Worm (Caenorhabditis elegans) whole organism, L4 larva: ENCODE measurements around the gene ugtp-1.

Experiments used
- ZK546.5 ChIP-seq, 2 experiments: sonication (generic microtip); optimal IDR thresholded peaks; 2 replicates each; lab custom pipeline; 2017; ENCODE audit warnings: missing biosample characterization in 2 of 2, missing genetic modification characterization in 2 of 2
- ces-1 ChIP-seq: fragments of 150-350 bp; sonication (generic microtip); optimal IDR thresholded peaks from 4 replicates; lab custom pipeline; 2014; ENCODE audit warnings: missing biosample characterization, missing genetic modification reagents, missing genetic modification characterization
- cey-2 ChIP-seq: sonication (generic microtip); optimal IDR thresholded peaks from 3 replicates; lab custom pipeline; 2017; ENCODE audit warnings: missing genetic modification characterization, mild to moderate bottlenecking, missing compliant biosample characterization, antibody characterized with exemption, borderline replicate concordance; ENCODE audit not compliant: insufficient read depth
- dmd-8 ChIP-seq: fragments of 200-800 bp; sonication (Bioruptor generic); IDR thresholded peaks from 2 replicates; pipeline ENCODE4 v1.3.6; 2022; ENCODE audit warnings: missing genetic modification characterization, missing compliant biosample characterization
- fkh-10 ChIP-seq: fragments of 150-350 bp; optimal IDR thresholded peaks from 2 replicates; lab custom pipeline; 2014; ENCODE audit warnings: missing biosample characterization, missing genetic modification reagents, missing genetic modification characterization
- hmg-1.1 ChIP-seq: fragments of 200-800 bp; sonication (Bioruptor generic); IDR thresholded peaks from 2 replicates; pipeline ENCODE4 v1.3.6; 2022; ENCODE audit warnings: missing genetic modification reagents, missing genetic modification characterization, missing compliant biosample characterization
- lin-39 ChIP-seq: fragments of 150-350 bp; optimal IDR thresholded peaks from 2 replicates; lab custom pipeline; 2014; ENCODE audit warnings: missing biosample characterization, missing genetic modification reagents, missing genetic modification characterization
- madf-5 ChIP-seq, 2 experiments: fragments of 200-800 bp; sonication (Bioruptor generic); IDR thresholded peaks; 2 replicates each; pipeline ENCODE4 v1.3.6; 2022; ENCODE audit warnings: missing compliant biosample characterization in 2 of 2, missing genetic modification characterization in 2 of 2
- mxl-3 ChIP-seq: fragments of 200-800 bp; sonication (Bioruptor generic); optimal IDR thresholded peaks from 2 replicates; lab custom pipeline; 2018; ENCODE audit warnings: mild to moderate bottlenecking, missing genetic modification characterization, missing compliant biosample characterization
- nhr-77 ChIP-seq: fragments of 150-350 bp; optimal IDR thresholded peaks from 2 replicates; lab custom pipeline; 2014; ENCODE audit warnings: missing biosample characterization, missing genetic modification characterization
- pha-4 ChIP-seq, 2 experiments: fragments of 150-350 bp in 1 of 2; fragments of 200-800 bp in 1 of 2; sonication (Bioruptor generic) in 1 of 2; IDR thresholded peaks in 1 of 2; optimal IDR thresholded peaks in 1 of 2; 2 replicates each; pipeline versions ENCODE4 v1.3.6 to Lab custom; 2014 to 2022; ENCODE audit warnings: missing genetic modification characterization in 2 of 2, missing genetic modification reagents in 2 of 2, missing biosample characterization in 1 of 2, missing compliant biosample characterization in 1 of 2
- snpc-4 ChIP-seq: fragments of 150-350 bp; optimal IDR thresholded peaks from 2 replicates; lab custom pipeline; 2014; ENCODE audit warnings: missing biosample characterization, missing genetic modification characterization
- tra-1 ChIP-seq: fragments of 200-800 bp; sonication (Bioruptor generic); IDR thresholded peaks from 2 replicates; pipeline ENCODE4 v1.3.6; 2022; ENCODE audit warnings: missing genetic modification reagents, missing genetic modification characterization, missing compliant biosample characterization
- unc-62 ChIP-seq, 3 experiments: fragments of 150-350 bp in 1 of 3; sonication (generic microtip); optimal IDR thresholded peaks in 2 of 3; peaks in 1 of 3; 1 replicate in 1 of 3; 2 replicates in 2 of 3; lab custom pipeline; 2014 to 2017; ENCODE audit warnings: missing biosample characterization in 3 of 3, missing genetic modification characterization in 3 of 3, missing genetic modification reagents in 3 of 3, missing genotype in 1 of 3

ce11 chrIII:8782080-8782479 lies 31.6 kb upstream of the ugtp-1 start:
- TF ChIP-seq nhr-77 (tag; lab: Kevin White, UChicago) (no peak), tra-1 (GFP tag; lab: Robert Waterston, UW) (no peak), dmd-8 (GFP tag; lab: Robert Waterston, UW) (no peak), hmg-1.1 (GFP tag; lab: Robert Waterston, UW) (no peak), ZK546.5 (tag; optimal IDR thresholded peaks at IDR 0.05; lab: Kevin White, UChicago) (no peak), unc-62 (GFP tag; optimal IDR thresholded peaks at IDR 0.05 in 1 of 2; lab: Kevin White, UChicago) (peak in 1 of 2 experiments; percentile 93), unc-62 (tag; optimal IDR thresholded peaks at IDR 0.05; lab: Kevin White, UChicago) (no peak), snpc-4 (tag; lab: Kevin White, UChicago) (no peak), lin-39 (no peak), fkh-10 (GFP tag; lab: Kevin White, UChicago) (no peak), cey-2 (tag; lab: Kevin White, UChicago) (no peak), madf-5 (GFP tag; IDR thresholded peaks at IDR 0.05; lab: Robert Waterston, UW) (no peak), ces-1 (GFP tag; lab: Kevin White, UChicago) (no peak), pha-4 (GFP tag; IDR thresholded peaks at IDR 0.05; lab: Robert Waterston, UW) (no peak), pha-4 (tag; optimal IDR thresholded peaks at IDR 0.05; lab: Kevin White, UChicago) (no peak), mxl-3 (GFP tag; lab: Kevin White, UChicago) (no peak)
